Worm (Caenorhabditis elegans): ENCODE data around the gene ZK1307.8.

ZK1307.8 gene

ce11 chrII:9617902-9618245 lies 6.5 kb upstream of the ZK1307.8 start (continued):
- TF ChIP-seq sdz-38 (tag; optimal IDR thresholded peaks at IDR 0.05) (no peak), K12H6.12 (tag; optimal IDR thresholded peaks at IDR 0.05) (no peak), D2030.7 (GFP tag; IDR thresholded peaks at IDR 0.05) (no peak), ztf-25 (GFP tag; IDR thresholded peaks at IDR 0.05) (no peak), ztf-3 (GFP tag; optimal IDR thresholded peaks at IDR 0.05) (no peak), egl-44 (GFP tag; IDR thresholded peaks at IDR 0.05) (no peak), B0336.3 (GFP tag; IDR thresholded peaks at IDR 0.05) (no peak), ekl-4 (GFP tag; IDR thresholded peaks at IDR 0.05) (no peak), lin-26 (GFP tag; IDR thresholded peaks at IDR 0.05) (0 out of 2 replicates have a peak, but pooled peaks have one; percentile 19), nhr-80 (tag; optimal IDR thresholded peaks at IDR 0.05) (peak; percentile 15), bed-2 (GFP tag; IDR thresholded peaks at IDR 0.05) (no peak), sea-2 (GFP tag; IDR thresholded peaks at IDR 0.05) (no peak), F49E8.2 (tag; optimal IDR thresholded peaks at IDR 0.05; ENCODE audit: insufficient read depth) (no peak), dpff-1 (tag; optimal IDR thresholded peaks at IDR 0.05) (no peak), fkh-3 (tag; optimal IDR thresholded peaks at IDR 0.05) (no peak), hlh-26 (GFP tag; conservative IDR thresholded peaks at IDR 0.05) (no peak), C17E4.6 (GFP tag; IDR thresholded peaks at IDR 0.05) (no peak), madf-6 (GFP tag; IDR thresholded peaks at IDR 0.05) (no peak), attf-5 (GFP tag; optimal IDR thresholded peaks at IDR 0.05) (no peak), nfya-1 (tag; optimal IDR thresholded peaks at IDR 0.05; ENCODE audit: borderline replicate concordance, insufficient read depth) (no peak), hrde-1 (tag; optimal IDR thresholded peaks at IDR 0.05; ENCODE audit: borderline replicate concordance) (no peak), ceh-91 (GFP tag; IDR thresholded peaks at IDR 0.05) (no peak), ceh-27 (GFP tag; optimal IDR thresholded peaks at IDR 0.05) (no peak), attf-6 (GFP tag; IDR thresholded peaks at IDR 0.05) (no peak), attf-3 (GFP tag; conservative IDR thresholded peaks at IDR 0.05) (no peak), tlf-1 (GFP tag; optimal IDR thresholded peaks at IDR 0.05) (no peak)

ce11 chrII:9618759-9619158 lies 5.7 kb upstream of the ZK1307.8 start:
- TF ChIP-seq ama-1 (optimal IDR thresholded peaks at IDR 0.05) (no peak), ama-1 (GFP tag; optimal IDR thresholded peaks at IDR 0.05) (no peak), zim-3 (tag; optimal IDR thresholded peaks at IDR 0.05) (peak; percentile 36), Y95B8A.8 (GFP tag; IDR thresholded peaks at IDR 0.05) (0 out of 2 replicates have a peak, but pooled peaks have one; percentile 5), F10E7.11 (tag; optimal IDR thresholded peaks at IDR 0.05) (peak; percentile 6), cebp-1 (GFP tag; IDR thresholded peaks at IDR 0.05) (peak; percentile 75), cebp-1 (tag; optimal IDR thresholded peaks at IDR 0.05) (peak; percentile 75), akir-1 (GFP tag; optimal IDR thresholded peaks at IDR 0.05) (no peak), ZK185.1 (tag; optimal IDR thresholded peaks at IDR 0.05; ENCODE audit: poor library complexity, severe bottlenecking) (peak; percentile 37), let-526 (GFP tag; IDR thresholded peaks at IDR 0.05) (peak; percentile 16; the same call in 1 of the 2 replicates)

ce11 chrII:9619402-9619862 lies 5.0 kb upstream of the ZK1307.8 start:
- TF ChIP-seq dox-1 (GFP tag; IDR thresholded peaks at IDR 0.05) (peak; percentile 49; the same call in 1 of the 2 replicates), F57C9.4 (tag; optimal IDR thresholded peaks at IDR 0.05) (peak; percentile 43), die-1 (tag; optimal IDR thresholded peaks at IDR 0.05) (peak; percentile 20), lin-54 (GFP tag; optimal IDR thresholded peaks at IDR 0.05) (peak; percentile 25), zim-3 (tag; optimal IDR thresholded peaks at IDR 0.05) (peak; percentile 15), hmg-20 (GFP tag; IDR thresholded peaks at IDR 0.05) (no peak), ama-1 (optimal IDR thresholded peaks at IDR 0.05) (peak; percentile 39), ama-1 (GFP tag; optimal IDR thresholded peaks at IDR 0.05) (no peak), K12H6.12 (tag; optimal IDR thresholded peaks at IDR 0.05) (peak; percentile 25), ceh-40 (GFP tag; IDR thresholded peaks at IDR 0.05) (no peak), egl-44 (GFP tag; IDR thresholded peaks at IDR 0.05) (peak; percentile 56; the same call in 1 of the 2 replicates), F57A8.1 (GFP tag; optimal IDR thresholded peaks at IDR 0.05) (no peak), K11D2.4 (GFP tag; IDR thresholded peaks at IDR 0.05) (peak; percentile 19; the same call in 1 of the 2 replicates), snpc-4 (GFP tag; optimal IDR thresholded peaks at IDR 0.05) (no peak), snpc-4 (tag; optimal IDR thresholded peaks at IDR 0.05) (peak in 3 of 4 experiments; percentile 3 to 32 (median 6)), attf-5 (GFP tag; optimal IDR thresholded peaks at IDR 0.05) (peak; percentile 50), nhr-90 (tag; optimal IDR thresholded peaks at IDR 0.05) (peak; percentile 50), mcd-1 (GFP tag; IDR thresholded peaks at IDR 0.05) (peak; percentile 35; the same call in 1 of the 2 replicates), nhr-80 (tag; optimal IDR thresholded peaks at IDR 0.05) (peak; percentile 92)
